Fruit fly (Drosophila melanogaster): Measurements from ENCODE around the gene Hex-A.
A peak's percentile ranks its signal among the peaks of the same experiment; 100 is the strongest.

Gene Hex-A

dm6 chrX:9600818-9601732 lies 15.6 kb downstream of the Hex-A start, which contains the start of gene Gga (continued):
- TF ChIP-seq Fer1 (GFP tag; optimal IDR thresholded peaks at IDR 0.05) (no peak), dimm (GFP tag; IDR thresholded peaks at IDR 0.05) (no peak), Blimp-1 (GFP tag; optimal IDR thresholded peaks at IDR 0.05) (no peak), bcd (GFP tag; optimal IDR thresholded peaks at IDR 0.05) (no peak), CG34376 (GFP tag; optimal IDR thresholded peaks at IDR 0.05) (no peak), HLH3B (GFP tag; IDR thresholded peaks at IDR 0.05) (no peak), Atf3 (GFP tag; optimal IDR thresholded peaks at IDR 0.05) (no peak), CG18011 (GFP tag; optimal IDR thresholded peaks at IDR 0.05) (no peak), CG2116 (GFP tag; optimal IDR thresholded peaks at IDR 0.05) (peak; percentile 51), CG8478 (optimal IDR thresholded peaks at IDR 0.05) (no peak), Sox102F (GFP tag; optimal IDR thresholded peaks at IDR 0.05) (no peak), HmgZ (tag; optimal IDR thresholded peaks at IDR 0.05) (peak; percentile 41), CG4328 (GFP tag; optimal IDR thresholded peaks at IDR 0.05) (no peak), cwo (GFP tag; optimal IDR thresholded peaks at IDR 0.05) (no peak), twi (tag; optimal IDR thresholded peaks at IDR 0.05) (no peak), Nf-YB (GFP tag; optimal IDR thresholded peaks at IDR 0.05) (no peak), CG11456 (GFP tag; IDR thresholded peaks at IDR 0.05) (no peak), CG6689 (GFP tag; IDR thresholded peaks at IDR 0.05) (no peak), tx (GFP tag; optimal IDR thresholded peaks at IDR 0.05) (no peak), CG10565 (GFP tag; optimal IDR thresholded peaks at IDR 0.05) (no peak), bowl (GFP tag; IDR thresholded peaks at IDR 0.05) (no peak), sr (GFP tag; IDR thresholded peaks at IDR 0.05) (0 out of 3 replicates have a peak, but pooled peaks have one; percentile 17), CG9817 (tag; optimal IDR thresholded peaks at IDR 0.05) (no peak), Pdp1 (GFP tag; optimal IDR thresholded peaks at IDR 0.05) (peak in 1 of 2 experiments; percentile 3), CG11695 (GFP tag; IDR thresholded peaks at IDR 0.05) (no peak), luna (GFP tag; optimal IDR thresholded peaks at IDR 0.05) (no peak), CG15011 (GFP tag; optimal IDR thresholded peaks at IDR 0.05) (no peak), CG4360 (GFP tag; IDR thresholded peaks at IDR 0.05) (peak; percentile 91), sug (tag; optimal IDR thresholded peaks at IDR 0.05) (peak; percentile 38), NFAT (GFP tag; IDR thresholded peaks at IDR 0.05) (no peak), MESR4 (GFP tag; optimal IDR thresholded peaks at IDR 0.05) (peak; percentile 36), pan (optimal IDR thresholded peaks at IDR 0.05) (no peak), pan (GFP tag; optimal IDR thresholded peaks at IDR 0.05 in 1 of 2, IDR thresholded peaks at IDR 0.05 in 1 of 2) (no peak), slbo (GFP tag; IDR thresholded peaks at IDR 0.05) (no peak), lola (GFP tag; optimal IDR thresholded peaks at IDR 0.05) (no peak), Rfx (GFP tag; IDR thresholded peaks at IDR 0.05) (peak; percentile 38), CG16813 (GFP tag; IDR thresholded peaks at IDR 0.05; ENCODE audit: partially characterized antibody) (peak; percentile 84), trem (tag; optimal IDR thresholded peaks at IDR 0.05) (peak; percentile 48), Poxn (GFP tag; IDR thresholded peaks at IDR 0.05) (no peak), dmrt11E (tag; optimal IDR thresholded peaks at IDR 0.05) (no peak), CG10267 (tag; optimal IDR thresholded peaks at IDR 0.05) (peak; percentile 60), ssp (GFP tag; IDR thresholded peaks at IDR 0.05) (no peak), zf30C (GFP tag; optimal IDR thresholded peaks at IDR 0.05) (no peak), Opbp (GFP tag; IDR thresholded peaks at IDR 0.05; ENCODE audit: partially characterized antibody) (peak; percentile 91), Hey (tag; optimal IDR thresholded peaks at IDR 0.05) (peak; percentile 78), CG11247 (GFP tag; IDR thresholded peaks at IDR 0.05) (no peak), Neu2 (GFP tag; optimal IDR thresholded peaks at IDR 0.05; ENCODE audit: borderline replicate concordance) (no peak), Hr78 (GFP tag; optimal IDR thresholded peaks at IDR 0.05) (no peak), grn (GFP tag; optimal IDR thresholded peaks at IDR 0.05) (peak; percentile 33)

All from whole organism, embryonic.